Fruit fly (Drosophila melanogaster): ENCODE results near the gene EMC2B.

DNA sequence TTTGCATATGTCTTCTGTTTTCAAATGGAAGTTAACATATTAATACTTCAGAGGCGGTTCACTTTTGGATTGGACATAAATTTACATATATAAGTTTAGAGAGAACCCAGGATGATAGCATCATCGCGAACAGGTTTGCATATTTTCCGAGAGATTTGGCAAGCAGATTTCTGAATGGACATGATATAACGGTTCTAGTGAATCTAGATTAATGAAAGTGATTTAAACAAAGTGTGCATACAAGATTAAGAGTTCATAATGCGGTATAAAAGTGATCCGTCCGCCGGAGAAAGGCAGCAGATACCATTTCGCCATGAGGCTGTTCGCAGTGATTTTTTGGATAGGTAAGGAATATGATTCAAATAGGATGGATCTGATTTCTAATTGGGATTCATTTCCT, 36.7 kb upstream of the EMC2B start, which contains the start of gene CG5225:
- TF ChIP-seq NK7.1 (GFP tag; optimal IDR thresholded peaks at IDR 0.05) (no peak), CG4404 (GFP tag; IDR thresholded peaks at IDR 0.05) (no peak), fd96Cb (tag; optimal IDR thresholded peaks at IDR 0.05) (no peak), CG1647 (GFP tag; optimal IDR thresholded peaks at IDR 0.05) (no peak)
